Fruit fly (Drosophila melanogaster): ENCODE results near the gene Arl2.

Arl2 gene

dm6 chr3R:8336012-8336567 is 4.8 kb upstream of the Arl2 start (continued):
- TF ChIP-seq pros (GFP tag; optimal IDR thresholded peaks at IDR 0.05), result no peak
- TF ChIP-seq CG6854 (GFP tag; optimal IDR thresholded peaks at IDR 0.05), result no peak
- TF ChIP-seq ssp (GFP tag; IDR thresholded peaks at IDR 0.05), result no peak
- no peak for TF ChIP-seq CG17568 (GFP tag; optimal IDR thresholded peaks at IDR 0.05)
- no peak for TF ChIP-seq Stat92E (GFP tag; optimal IDR thresholded peaks at IDR 0.05)
- no peak for TF ChIP-seq Elba2 (GFP tag; optimal IDR thresholded peaks at IDR 0.05)
- no peak for TF ChIP-seq CG7987 (GFP tag; optimal IDR thresholded peaks at IDR 0.05)
- TF ChIP-seq ham (GFP tag; IDR thresholded peaks at IDR 0.05), result no peak
- no peak for TF ChIP-seq cad (GFP tag; optimal IDR thresholded peaks at IDR 0.05)
- TF ChIP-seq CG1832 (GFP tag; optimal IDR thresholded peaks at IDR 0.05), result no peak
- no peak for TF ChIP-seq Fer2 (tag; optimal IDR thresholded peaks at IDR 0.05)
- no peak for TF ChIP-seq Asciz (GFP tag; optimal IDR thresholded peaks at IDR 0.05)
- TF ChIP-seq hb (GFP tag; IDR thresholded peaks at IDR 0.05; ENCODE audit: partially characterized antibody), result no peak
- peak; percentile 22 for TF ChIP-seq CG7556 (GFP tag; optimal IDR thresholded peaks at IDR 0.05)
- TF ChIP-seq CG14860 (GFP tag; IDR thresholded peaks at IDR 0.05; ENCODE audit: partially characterized antibody), result no peak
- no peak for TF ChIP-seq HHEX (GFP tag; optimal IDR thresholded peaks at IDR 0.05)
- TF ChIP-seq cg (GFP tag; optimal IDR thresholded peaks at IDR 0.05), result no peak
- no peak for TF ChIP-seq CG4854 (GFP tag; optimal IDR thresholded peaks at IDR 0.05)
- TF ChIP-seq CG12104 (GFP tag; optimal IDR thresholded peaks at IDR 0.05), result no peak
- TF ChIP-seq ken (GFP tag; IDR thresholded peaks at IDR 0.05), result no peak
- TF ChIP-seq CG6765 (GFP tag; optimal IDR thresholded peaks at IDR 0.05), result no peak
- TF ChIP-seq knrl (GFP tag; IDR thresholded peaks at IDR 0.05; ENCODE audit: partially characterized antibody), result no peak
- no peak for TF ChIP-seq CG2199 (GFP tag; IDR thresholded peaks at IDR 0.05)
- no peak for TF ChIP-seq CG4328 (GFP tag; optimal IDR thresholded peaks at IDR 0.05)
- peak in 1 of 2 experiments; percentile 51 for TF ChIP-seq Pdp1 (GFP tag; optimal IDR thresholded peaks at IDR 0.05)
- TF ChIP-seq pfk (GFP tag; optimal IDR thresholded peaks at IDR 0.05), result no peak
- peak; percentile 47 for TF ChIP-seq CG33557 (GFP tag; optimal IDR thresholded peaks at IDR 0.05)
- no peak for TF ChIP-seq vfl (GFP tag; optimal IDR thresholded peaks at IDR 0.05)
- no peak for TF ChIP-seq Max (GFP tag; optimal IDR thresholded peaks at IDR 0.05)
- TF ChIP-seq CG10543 (GFP tag; optimal IDR thresholded peaks at IDR 0.05), result no peak
- no peak for TF ChIP-seq CG2875 (GFP tag; optimal IDR thresholded peaks at IDR 0.05)
- TF ChIP-seq Kr (GFP tag; optimal IDR thresholded peaks at IDR 0.05), result peak; percentile 39
- no peak for TF ChIP-seq run (tag; optimal IDR thresholded peaks at IDR 0.05)
- TF ChIP-seq chif (GFP tag; optimal IDR thresholded peaks at IDR 0.05), result no peak
- no peak for TF ChIP-seq Sox100B (GFP tag; optimal IDR thresholded peaks at IDR 0.05)
- no peak for TF ChIP-seq wor (GFP tag; IDR thresholded peaks at IDR 0.05)
- no peak for TF ChIP-seq fd3F (GFP tag; optimal IDR thresholded peaks at IDR 0.05)
- no peak for TF ChIP-seq D19B (GFP tag; optimal IDR thresholded peaks at IDR 0.05)
- TF ChIP-seq eyg (GFP tag; optimal IDR thresholded peaks at IDR 0.05), result no peak
- TF ChIP-seq CG4360 (GFP tag; IDR thresholded peaks at IDR 0.05), result no peak
- no peak for TF ChIP-seq cato (GFP tag; optimal IDR thresholded peaks at IDR 0.05; ENCODE audit: borderline replicate concordance)
- TF ChIP-seq CG16815 (GFP tag; optimal IDR thresholded peaks at IDR 0.05), result peak; percentile 33
- peak; percentile 48 for TF ChIP-seq CG17829 (tag; optimal IDR thresholded peaks at IDR 0.05)
- no peak for TF ChIP-seq gt (GFP tag; IDR thresholded peaks at IDR 0.05)
- TF ChIP-seq gro (GFP tag; optimal IDR thresholded peaks at IDR 0.05), result no peak
- TF ChIP-seq sd (tag; optimal IDR thresholded peaks at IDR 0.05), result no peak
- no peak for TF ChIP-seq crol (GFP tag; IDR thresholded peaks at IDR 0.05)
- no peak for TF ChIP-seq tx (GFP tag; optimal IDR thresholded peaks at IDR 0.05)
- no peak for TF ChIP-seq CG12155 (GFP tag; optimal IDR thresholded peaks at IDR 0.05)
- no peak for TF ChIP-seq CG17612 (GFP tag; IDR thresholded peaks at IDR 0.05)

All from whole organism, embryonic.